Fruit fly (Drosophila melanogaster): ENCODE results near the gene Cdk5alpha.

DNA sequence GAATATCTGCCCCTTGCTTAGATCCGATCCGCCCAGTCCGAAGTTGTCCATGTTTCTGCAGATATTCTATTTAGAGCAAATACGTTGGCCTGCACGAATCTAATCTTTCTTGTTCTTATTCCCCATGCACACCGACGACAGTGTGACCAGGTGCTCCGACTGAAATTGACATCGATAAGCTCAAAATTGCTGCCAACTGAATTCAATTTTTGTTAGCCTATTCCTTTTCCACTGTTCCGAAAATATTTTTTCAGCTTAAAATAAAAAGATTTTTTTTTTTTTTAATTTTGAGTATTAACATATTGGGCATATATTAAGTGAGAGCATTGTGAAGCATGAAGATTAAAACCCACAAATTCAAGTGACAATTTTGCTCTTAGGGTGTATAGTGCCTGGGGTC lies 7.0 kb downstream of the Cdk5alpha start, which contains the start of gene nmd:
- TF ChIP-seq eg (GFP tag; IDR thresholded peaks at IDR 0.05) (no peak), salr (GFP tag; optimal IDR thresholded peaks at IDR 0.05) (no peak), Blimp-1 (GFP tag; optimal IDR thresholded peaks at IDR 0.05) (no peak), CG6276 (GFP tag; optimal IDR thresholded peaks at IDR 0.05) (no peak), topi (GFP tag; optimal IDR thresholded peaks at IDR 0.05) (no peak), achi (GFP tag; optimal IDR thresholded peaks at IDR 0.05) (no peak), CG32006 (GFP tag; optimal IDR thresholded peaks at IDR 0.05) (no peak), CG6854 (GFP tag; optimal IDR thresholded peaks at IDR 0.05) (no peak), pdm3 (GFP tag; optimal IDR thresholded peaks at IDR 0.05) (no peak), Gug (GFP tag; IDR thresholded peaks at IDR 0.05) (no peak), CG11762 (GFP tag; optimal IDR thresholded peaks at IDR 0.05; ENCODE audit: insufficient read depth) (no peak), CG6808 (GFP tag; optimal IDR thresholded peaks at IDR 0.05) (no peak)
